Worm (Caenorhabditis elegans) whole organism, L4 larva: Measurements from ENCODE around the gene srh-215.

Experiments used
- F49E8.2 ChIP-seq: sonication (generic microtip); optimal IDR thresholded peaks from 2 replicates; lab custom pipeline; 2016; ENCODE audit warnings: missing compliant biosample characterization, mild to moderate bottlenecking, missing genetic modification characterization, borderline replicate concordance
- R02D3.7 ChIP-seq: fragments of 150-350 bp; sonication (generic microtip); optimal IDR thresholded peaks from 3 replicates; lab custom pipeline; 2014; ENCODE audit warnings: missing biosample characterization, missing genetic modification characterization
- T20F7.1 ChIP-seq: fragments of 200-800 bp; sonication (Bioruptor generic); optimal IDR thresholded peaks from 2 replicates; lab custom pipeline; 2018; ENCODE audit warnings: mild to moderate bottlenecking, missing genetic modification characterization, missing compliant biosample characterization
- ZK337.2 ChIP-seq: fragments of 200-800 bp; sonication (Bioruptor generic); IDR thresholded peaks from 2 replicates; pipeline ENCODE4 v1.3.6; 2022; ENCODE audit warnings: missing genetic modification reagents, missing genetic modification characterization, missing compliant biosample characterization
- ZK546.5 ChIP-seq, 2 experiments: sonication (generic microtip); optimal IDR thresholded peaks; 2 replicates each; lab custom pipeline; 2017; ENCODE audit warnings: missing biosample characterization in 2 of 2, missing genetic modification characterization in 2 of 2
- aha-1 ChIP-seq: fragments of 150-350 bp; peaks from one replicate; lab custom pipeline; 2014; ENCODE audit warnings: missing biosample characterization, missing genetic modification characterization
- attf-4 ChIP-seq: sonication (generic microtip); optimal IDR thresholded peaks from 3 replicates; lab custom pipeline; 2017; ENCODE audit warnings: missing biosample characterization, missing genetic modification characterization
- ceh-20 ChIP-seq: fragments of 200-800 bp; sonication (Bioruptor generic); IDR thresholded peaks from 2 replicates; pipeline ENCODE4 v1.3.6; 2022; ENCODE audit warnings: missing genetic modification reagents, missing genetic modification characterization, missing compliant biosample characterization
- ceh-28 ChIP-seq: fragments of 150-350 bp; optimal IDR thresholded peaks from 2 replicates; lab custom pipeline; 2014; ENCODE audit warnings: missing biosample characterization, missing genetic modification reagents, missing genetic modification characterization
- cey-2 ChIP-seq: sonication (generic microtip); optimal IDR thresholded peaks from 3 replicates; lab custom pipeline; 2017; ENCODE audit warnings: missing genetic modification characterization, mild to moderate bottlenecking, missing compliant biosample characterization, antibody characterized with exemption, borderline replicate concordance; ENCODE audit not compliant: insufficient read depth
- daf-12 ChIP-seq: fragments of 150-350 bp; optimal IDR thresholded peaks from 2 replicates; lab custom pipeline; 2014; ENCODE audit warnings: missing biosample characterization, missing genetic modification reagents, missing genetic modification characterization
- daf-16 ChIP-seq, 3 experiments: sonication (generic microtip); optimal IDR thresholded peaks; 2 replicates each; lab custom pipeline; 2016 to 2017; ENCODE audit warnings: missing genetic modification characterization in 3 of 3, missing genetic modification reagents in 3 of 3, mild to moderate bottlenecking in 2 of 3, missing compliant biosample characterization in 2 of 3, missing biosample characterization in 1 of 3, moderate library complexity in 1 of 3
- dmd-6 ChIP-seq: fragments of 200-800 bp; sonication (Bioruptor generic); IDR thresholded peaks from 2 replicates; pipeline ENCODE4 v1.3.6; 2022; ENCODE audit warnings: missing genetic modification reagents, missing genetic modification characterization, missing compliant biosample characterization
- fkh-10 ChIP-seq: fragments of 150-350 bp; optimal IDR thresholded peaks from 2 replicates; lab custom pipeline; 2014; ENCODE audit warnings: missing biosample characterization, missing genetic modification reagents, missing genetic modification characterization
- hlh-11 ChIP-seq: fragments of 200-800 bp; sonication (Bioruptor generic); optimal IDR thresholded peaks from 2 replicates; lab custom pipeline; 2018; ENCODE audit warnings: mild to moderate bottlenecking, missing genetic modification characterization, missing compliant biosample characterization
- hmg-1.1 ChIP-seq: fragments of 200-800 bp; sonication (Bioruptor generic); IDR thresholded peaks from 2 replicates; pipeline ENCODE4 v1.3.6; 2022; ENCODE audit warnings: missing genetic modification reagents, missing genetic modification characterization, missing compliant biosample characterization
- lin-15B ChIP-seq: fragments of 150-350 bp; sonication (generic microtip); optimal IDR thresholded peaks from 3 replicates; lab custom pipeline; 2014; ENCODE audit warnings: missing biosample characterization, missing genetic modification characterization
- lin-39 ChIP-seq: fragments of 150-350 bp; optimal IDR thresholded peaks from 2 replicates; lab custom pipeline; 2014; ENCODE audit warnings: missing biosample characterization, missing genetic modification reagents, missing genetic modification characterization
- lsy-2 ChIP-seq, 2 experiments: fragments of 150-350 bp in 1 of 2; sonication (generic microtip) in 1 of 2; optimal IDR thresholded peaks; 2 replicates each; lab custom pipeline; 2014 to 2017; ENCODE audit warnings: missing biosample characterization in 2 of 2, missing genetic modification characterization in 2 of 2
- mep-1 ChIP-seq: fragments of 150-350 bp; sonication (generic microtip); optimal IDR thresholded peaks from 3 replicates; lab custom pipeline; 2014; ENCODE audit warnings: missing biosample characterization, missing genetic modification characterization
- mes-2 ChIP-seq: sonication (generic microtip); optimal IDR thresholded peaks from 2 replicates; lab custom pipeline; 2016; ENCODE audit warnings: missing genotype, mild to moderate bottlenecking, missing genetic modification characterization, missing compliant biosample characterization; ENCODE audit not compliant: poor library complexity, severe bottlenecking
- mxl-3 ChIP-seq: fragments of 200-800 bp; sonication (Bioruptor generic); optimal IDR thresholded peaks from 2 replicates; lab custom pipeline; 2018; ENCODE audit warnings: mild to moderate bottlenecking, missing genetic modification characterization, missing compliant biosample characterization
- nhr-11 ChIP-seq: fragments of 150-350 bp; optimal IDR thresholded peaks from 2 replicates; lab custom pipeline; 2014; ENCODE audit warnings: missing biosample characterization, missing genetic modification characterization
- nhr-25 ChIP-seq: sonication (generic microtip); optimal IDR thresholded peaks from 2 replicates; lab custom pipeline; 2017; ENCODE audit warnings: missing genetic modification characterization, mild to moderate bottlenecking, missing compliant biosample characterization, antibody characterized with exemption, moderate library complexity, borderline replicate concordance; ENCODE audit not compliant: insufficient read depth
- nhr-28 ChIP-seq: fragments of 150-350 bp; optimal IDR thresholded peaks from 2 replicates; lab custom pipeline; 2014; ENCODE audit warnings: missing biosample characterization, missing genetic modification characterization
- nhr-41 ChIP-seq: fragments of 200-800 bp; sonication (Bioruptor generic); IDR thresholded peaks from 2 replicates; pipeline ENCODE4 v1.3.6; 2022; ENCODE audit warnings: missing genetic modification reagents, missing genetic modification characterization, missing compliant biosample characterization
- nhr-6 ChIP-seq: fragments of 150-350 bp; optimal IDR thresholded peaks from 2 replicates; lab custom pipeline; 2014; ENCODE audit warnings: missing biosample characterization, missing genetic modification characterization
- nhr-76 ChIP-seq: fragments of 150-350 bp; optimal IDR thresholded peaks from 2 replicates; lab custom pipeline; 2014; ENCODE audit warnings: missing biosample characterization, missing genetic modification characterization
- php-3 ChIP-seq: fragments of 200-800 bp; sonication (Bioruptor generic); IDR thresholded peaks from 2 replicates; pipeline ENCODE4 v1.3.6; 2022; ENCODE audit warnings: missing genetic modification reagents, missing genetic modification characterization, missing compliant biosample characterization
- pqm-1 ChIP-seq: sonication (generic microtip); optimal IDR thresholded peaks from 2 replicates; lab custom pipeline; 2017; ENCODE audit warnings: missing biosample characterization, missing genetic modification characterization
- sdz-12 ChIP-seq: fragments of 200-800 bp; sonication (Bioruptor generic); optimal IDR thresholded peaks from 2 replicates; lab custom pipeline; 2018; ENCODE audit warnings: mild to moderate bottlenecking, missing genetic modification characterization, missing compliant biosample characterization
- tag-97 ChIP-seq: fragments of 200-800 bp; sonication (Bioruptor generic); IDR thresholded peaks from 2 replicates; pipeline ENCODE4 v1.3.6; 2022; ENCODE audit warnings: missing genetic modification characterization, missing compliant biosample characterization
- unc-130 ChIP-seq: sonication (generic microtip); optimal IDR thresholded peaks from 2 replicates; lab custom pipeline; 2016; ENCODE audit warnings: missing genetic modification reagents, missing genetic modification characterization, missing compliant biosample characterization
- unc-62 ChIP-seq, 3 experiments: fragments of 150-350 bp in 1 of 3; sonication (generic microtip); optimal IDR thresholded peaks in 2 of 3; peaks in 1 of 3; 1 replicate in 1 of 3; 2 replicates in 2 of 3; lab custom pipeline; 2014 to 2017; ENCODE audit warnings: missing biosample characterization in 3 of 3, missing genetic modification characterization in 3 of 3, missing genetic modification reagents in 3 of 3, missing genotype in 1 of 3
- zfp-2 ChIP-seq: sonication (generic microtip); optimal IDR thresholded peaks from 2 replicates; lab custom pipeline; 2016; ENCODE audit warnings: mild to moderate bottlenecking, missing genetic modification characterization, missing compliant biosample characterization
- zip-11 ChIP-seq: fragments of 200-800 bp; sonication (Bioruptor generic); IDR thresholded peaks from 2 replicates; pipeline ENCODE4 v1.3.6; 2022; ENCODE audit warnings: missing genetic modification characterization, missing compliant biosample characterization

The srh-215 gene

DNA sequence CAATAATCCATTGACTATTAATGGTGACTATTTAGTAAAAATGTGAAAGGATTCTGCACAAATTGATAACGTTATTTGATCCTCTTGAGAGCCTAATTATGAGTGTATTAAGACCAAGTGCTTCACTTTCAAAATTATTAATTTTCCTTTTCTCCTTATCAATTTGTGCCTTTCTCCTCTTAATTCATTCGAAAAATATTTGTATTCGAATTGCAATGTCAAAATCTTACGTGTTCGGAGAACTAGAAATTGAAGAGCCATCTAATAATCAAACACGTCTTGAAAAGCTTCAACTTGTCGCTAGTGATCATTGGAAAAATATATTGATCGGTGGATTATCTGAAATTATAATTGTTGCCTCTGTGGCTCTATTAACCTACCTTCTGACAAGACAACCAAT, 16.7 kb upstream of the srh-215 start, which contains the start of the genes clec-36 and clec-26:
clec-36 (minus strand) TSS at position 101 of the 400 bp plus-strand sequence.
clec-26 (plus strand) TSS at position 114 of the 400 bp plus-strand sequence.
- TF ChIP-seq nhr-76 (tag; lab: Kevin White, UChicago) (no peak), R02D3.7 (tag; lab: Kevin White, UChicago) (no peak), unc-62 (GFP tag; optimal IDR thresholded peaks at IDR 0.05 in 1 of 2; lab: Kevin White, UChicago) (peak in 1 of 2 experiments; percentile 77), unc-62 (tag; optimal IDR thresholded peaks at IDR 0.05; lab: Kevin White, UChicago) (no peak), ceh-20 (GFP tag; lab: Robert Waterston, UW) (no peak), dmd-6 (GFP tag; lab: Robert Waterston, UW) (peak; percentile 38; the same call in 1 of the 2 replicates)

DNA sequence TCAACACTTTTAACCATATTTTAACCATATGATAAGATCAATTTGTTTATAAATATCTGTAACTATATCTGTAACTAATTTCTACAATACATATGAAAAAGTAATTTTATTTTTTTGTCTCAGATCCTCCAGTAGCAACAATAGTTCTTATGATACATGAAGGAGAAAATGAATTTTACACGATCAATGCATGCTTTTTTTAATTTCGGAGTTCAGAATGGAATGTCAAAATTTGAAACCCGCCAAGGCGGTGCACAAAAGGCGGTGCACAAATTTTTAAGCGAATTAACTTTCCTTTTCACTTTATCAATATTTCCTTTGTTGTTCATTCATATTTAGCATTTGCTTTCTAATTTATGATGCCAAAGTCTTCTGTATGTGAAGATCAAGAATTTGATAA, 11.1 kb upstream of the srh-215 start, which contains the start of gene clec-25:
clec-25 (plus strand) TSS at position 301 of the 400 bp plus-strand sequence.
- no peak for TF ChIP-seq hmg-1.1 (GFP tag; lab: Robert Waterston, UW)
- TF ChIP-seq cey-2, result no peak
- TF ChIP-seq zfp-2 (tag; lab: Kevin White, UChicago), result no peak
- TF ChIP-seq aha-1, result no peak
- TF ChIP-seq lsy-2 (tag; optimal IDR thresholded peaks at IDR 0.05; lab: Kevin White, UChicago), result no peak
- no peak for TF ChIP-seq ZK337.2
- no peak for TF ChIP-seq unc-130 (GFP tag; lab: Kevin White, UChicago)
- no peak for TF ChIP-seq attf-4
- TF ChIP-seq nhr-41, result no peak
- TF ChIP-seq nhr-25, result no peak
- TF ChIP-seq zip-11, result no peak
- no peak for TF ChIP-seq mep-1
- TF ChIP-seq fkh-10 (GFP tag; lab: Kevin White, UChicago), result no peak
- TF ChIP-seq ceh-20 (GFP tag; lab: Robert Waterston, UW), result no peak
- TF ChIP-seq, all 104 proteins: peak for 0

DNA sequence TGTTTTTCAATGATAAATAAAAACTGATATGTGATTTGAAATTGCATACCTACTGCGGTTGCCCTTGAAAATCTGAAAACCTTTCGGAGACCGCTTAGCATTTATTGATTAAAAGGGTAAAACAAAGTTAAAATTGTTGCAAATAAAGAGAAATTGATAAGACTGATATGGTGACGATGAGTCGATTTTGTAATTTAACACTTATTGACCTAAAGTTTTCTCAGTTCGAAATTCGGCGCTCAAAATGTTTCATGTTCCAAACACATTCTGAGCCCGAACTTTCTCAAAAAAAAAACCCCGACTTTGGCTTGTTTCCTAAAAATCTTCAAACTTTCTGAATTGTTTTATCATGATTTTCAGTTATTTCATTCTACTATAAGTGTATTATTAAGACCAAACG, 9.1 kb upstream of the srh-215 start, which contains the start of gene clec-40:
clec-40 (minus strand) TSS at position 101 of the 400 bp plus-strand sequence.
- TF ChIP-seq lin-15B (tag; lab: Kevin White, UChicago) (no peak), lin-39 (tag; lab: Kevin White, UChicago) (no peak), F49E8.2 (tag; lab: Kevin White, UChicago) (no peak), daf-12 (tag; lab: Kevin White, UChicago) (no peak), php-3 (no peak), nhr-25 (no peak), tag-97 (GFP tag; lab: Robert Waterston, UW) (no peak), mxl-3 (GFP tag; lab: Kevin White, UChicago) (no peak), nhr-6 (no peak), daf-16 (GFP tag; optimal IDR thresholded peaks at IDR 0.05; lab: Kevin White, UChicago) (no peak), daf-16 (tag; optimal IDR thresholded peaks at IDR 0.05; lab: Kevin White, UChicago) (no peak), sdz-12 (GFP tag; lab: Kevin White, UChicago) (no peak), ceh-28 (no peak), nhr-11 (tag; lab: Kevin White, UChicago) (no peak)

DNA sequence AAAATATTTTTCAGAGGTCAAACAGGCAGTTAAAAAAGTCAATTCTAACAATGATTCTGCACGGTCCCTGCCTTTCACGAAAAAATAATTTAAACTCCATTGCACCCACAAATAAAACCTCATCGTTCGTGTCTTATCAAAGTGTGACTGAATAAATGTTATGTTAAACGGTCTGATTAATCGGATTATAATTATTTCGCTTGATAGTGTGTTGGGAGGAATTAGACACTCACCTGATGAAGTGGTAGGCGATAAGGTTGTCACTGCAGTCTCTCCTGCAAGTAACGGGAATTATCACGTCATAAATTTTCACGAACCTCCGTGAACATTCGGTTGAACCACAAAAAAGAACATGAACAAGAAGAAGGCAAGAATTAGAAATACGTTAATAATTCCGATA, 8.5 kb upstream of the srh-215 start:
- TF ChIP-seq dmd-6 (GFP tag; lab: Robert Waterston, UW) (peak; percentile 74), ZK546.5 (tag; optimal IDR thresholded peaks at IDR 0.05; lab: Kevin White, UChicago) (no peak), php-3 (no peak), nhr-28 (peak; percentile 45), T20F7.1 (no peak), hlh-11 (peak; percentile 60), mes-2 (no peak), pqm-1 (tag; lab: Kevin White, UChicago) (peak; percentile 88)
